Worm (Caenorhabditis elegans): ENCODE data around the gene Y53F4B.14.

The Y53F4B.14 gene

ce11 chrII:15076778-15077435 is 39.1 kb downstream of the Y53F4B.14 start, which contains the start of gene Y53F4B.19:
Y53F4B.19 (plus strand) TSS chrII:15076934.
- TF ChIP-seq sdz-38 (tag; optimal IDR thresholded peaks at IDR 0.05) (no peak), egl-44 (GFP tag; IDR thresholded peaks at IDR 0.05) (no peak), F33H1.4 (GFP tag; IDR thresholded peaks at IDR 0.05) (peak; percentile 64), hmg-1.2 (GFP tag; IDR thresholded peaks at IDR 0.05) (no peak), mcd-1 (GFP tag; IDR thresholded peaks at IDR 0.05) (peak; percentile 90), F37B4.10 (GFP tag; IDR thresholded peaks at IDR 0.05) (no peak), madf-6 (GFP tag; IDR thresholded peaks at IDR 0.05) (peak; percentile 98), B0336.3 (GFP tag; IDR thresholded peaks at IDR 0.05) (no peak), bed-2 (GFP tag; IDR thresholded peaks at IDR 0.05) (no peak), nhr-179 (tag; optimal IDR thresholded peaks at IDR 0.05) (no peak), unc-62 (GFP tag; optimal IDR thresholded peaks at IDR 0.05) (no peak), nhr-120 (GFP tag; IDR thresholded peaks at IDR 0.05) (no peak), madf-8 (GFP tag; conservative IDR thresholded peaks at IDR 0.05) (peak; percentile 97), hrde-1 (tag; optimal IDR thresholded peaks at IDR 0.05; ENCODE audit: borderline replicate concordance) (no peak), F39B2.1 (GFP tag; IDR thresholded peaks at IDR 0.05) (no peak), zfh-2 (GFP tag; conservative IDR thresholded peaks at IDR 0.05) (no peak), ceh-27 (GFP tag; optimal IDR thresholded peaks at IDR 0.05) (no peak), dpff-1 (tag; optimal IDR thresholded peaks at IDR 0.05) (no peak), rec-8 (tag; optimal IDR thresholded peaks at IDR 0.05) (no peak), Y53F4B.3 (GFP tag; IDR thresholded peaks at IDR 0.05) (no peak), tbx-9 (tag; optimal IDR thresholded peaks at IDR 0.05; ENCODE audit: borderline replicate concordance) (no peak), somi-1 (GFP tag; optimal IDR thresholded peaks at IDR 0.05) (no peak), lin-40 (tag; optimal IDR thresholded peaks at IDR 0.05) (no peak), lsl-1 (GFP tag; optimal IDR thresholded peaks at IDR 0.05) (peak; percentile 93), let-607 (tag; optimal IDR thresholded peaks at IDR 0.05) (no peak), madf-10 (tag; optimal IDR thresholded peaks at IDR 0.05) (no peak), tbp1 (GFP tag; optimal IDR thresholded peaks at IDR 0.05) (no peak), ceh-40 (GFP tag; IDR thresholded peaks at IDR 0.05) (no peak), snpc-1.1 (tag; optimal IDR thresholded peaks at IDR 0.05; ENCODE audit: insufficient read depth) (peak; percentile 74), egl-18 (GFP tag; IDR thresholded peaks at IDR 0.05) (no peak), rcor-1 (GFP tag; IDR thresholded peaks at IDR 0.05) (peak; percentile 62; the same call in 1 of the 2 replicates), efl-1 (GFP tag; optimal IDR thresholded peaks at IDR 0.05) (peak; percentile 71), hlh-12 (tag; optimal IDR thresholded peaks at IDR 0.05) (no peak), him-1 (tag; optimal IDR thresholded peaks at IDR 0.05) (peak; percentile 18), F49E8.2 (tag; optimal IDR thresholded peaks at IDR 0.05; ENCODE audit: insufficient read depth) (peak; percentile 63), fkh-3 (tag; optimal IDR thresholded peaks at IDR 0.05) (no peak), zim-3 (tag; optimal IDR thresholded peaks at IDR 0.05) (no peak), hlh-26 (GFP tag; conservative IDR thresholded peaks at IDR 0.05) (no peak), pha-4 (tag; optimal IDR thresholded peaks at IDR 0.05) (no peak), snpc-4 (GFP tag; optimal IDR thresholded peaks at IDR 0.05) (peak; percentile 25), snpc-4 (tag; optimal IDR thresholded peaks at IDR 0.05) (peak; percentile 14 to 74 (median 41)), ets-4 (GFP tag; optimal IDR thresholded peaks at IDR 0.05) (no peak), mes-4 (tag; optimal IDR thresholded peaks at IDR 0.05) (no peak), Y53G8AR.9 (GFP tag; conservative IDR thresholded peaks at IDR 0.05) (no peak), aptf-3 (GFP tag; IDR thresholded peaks at IDR 0.05) (no peak), aptf-2 (GFP tag; conservative IDR thresholded peaks at IDR 0.05) (no peak), xnd-1 (tag; optimal IDR thresholded peaks at IDR 0.05) (peak; percentile 91), tlf-1 (GFP tag; optimal IDR thresholded peaks at IDR 0.05) (no peak)
